Worm (Caenorhabditis elegans) whole organism, L1 larva: ENCODE results near the gene F11A10.5.

Experiments
- elt-3 ChIP-seq, 6 experiments: fragments of 150-350 bp in 1 of 6; sonication (generic microtip); optimal IDR thresholded peaks; 2 replicates each; lab custom pipeline; 2017 to 2018; ENCODE audit warnings: missing biosample characterization in 6 of 6, missing genetic modification characterization in 6 of 6, inconsistent platforms in 1 of 6
- ets-5 ChIP-seq: fragments of 200-800 bp; sonication (Bioruptor generic); IDR thresholded peaks from 2 replicates; pipeline ENCODE4 v1.3.6; 2022; ENCODE audit warnings: missing genetic modification characterization, missing compliant biosample characterization
- nhr-237 ChIP-seq: fragments of 150-350 bp; optimal IDR thresholded peaks from 2 replicates; lab custom pipeline; 2014; ENCODE audit warnings: missing biosample characterization, missing genetic modification characterization
- nhr-76 ChIP-seq: sonication (generic microtip); optimal IDR thresholded peaks from 2 replicates; lab custom pipeline; 2017; ENCODE audit warnings: missing biosample characterization, missing genetic modification characterization
- unc-86 ChIP-seq: sonication (generic microtip); optimal IDR thresholded peaks from 2 replicates; lab custom pipeline; 2016; ENCODE audit warnings: missing genetic modification characterization, missing compliant biosample characterization

- no peak for TF ChIP-seq elt-3 (tag; optimal IDR thresholded peaks at IDR 0.05; lab: Kevin White, UChicago)
- TF ChIP-seq nhr-237, result no peak
- TF ChIP-seq nhr-76, result no peak
- no peak for TF ChIP-seq ets-5 (GFP tag; lab: Robert Waterston, UW)
- no peak for TF ChIP-seq unc-86
Observed at ce11 chrIV:12129204-12129603, 35.3 kb downstream of the F11A10.5 start, which contains the start of gene lin-24.
